Fruit fly (Drosophila melanogaster): ENCODE results near the gene CG16800.

The CG16800 gene

dm6 chr2L:13004059-13004870 lies 37.9 kb downstream of the CG16800 start, which contains the start of the genes Vha68-1 and mTor (continued):
- TF ChIP-seq CG16863 (GFP tag; optimal IDR thresholded peaks at IDR 0.05) = peak; percentile 63
- TF ChIP-seq Doc3 (GFP tag; IDR thresholded peaks at IDR 0.05; ENCODE audit: partially characterized antibody) = peak; percentile 64; the same call in 2 of the 3 replicates
- 0 out of 3 replicates have a peak, but pooled peaks have one; percentile 7 for TF ChIP-seq otp (GFP tag; IDR thresholded peaks at IDR 0.05)
- peak; percentile 79; the same call in 2 of the 3 replicates for TF ChIP-seq CG2889 (GFP tag; IDR thresholded peaks at IDR 0.05)
- TF ChIP-seq pros (GFP tag; optimal IDR thresholded peaks at IDR 0.05) = no peak
- TF ChIP-seq MTF-1 (GFP tag; optimal IDR thresholded peaks at IDR 0.05; ENCODE audit: borderline replicate concordance) = no peak
- TF ChIP-seq Hand (GFP tag; optimal IDR thresholded peaks at IDR 0.05) = no peak
- TF ChIP-seq Meics (GFP tag; optimal IDR thresholded peaks at IDR 0.05) = peak; percentile 82
- TF ChIP-seq Bgb (GFP tag; IDR thresholded peaks at IDR 0.05; ENCODE audit: partially characterized antibody) = peak; percentile 84
- peak; percentile 86 for TF ChIP-seq dysf (GFP tag; IDR thresholded peaks at IDR 0.05)
- TF ChIP-seq CG11723 (GFP tag; optimal IDR thresholded peaks at IDR 0.05) = no peak
- TF ChIP-seq CG7839 (tag; optimal IDR thresholded peaks at IDR 0.05) = no peak
- peak; percentile 80 for TF ChIP-seq CG12155 (GFP tag; optimal IDR thresholded peaks at IDR 0.05)
- no peak for TF ChIP-seq CG12071 (GFP tag; optimal IDR thresholded peaks at IDR 0.05)
- no peak for TF ChIP-seq lab (GFP tag; optimal IDR thresholded peaks at IDR 0.05)
- no peak for TF ChIP-seq stwl (tag; optimal IDR thresholded peaks at IDR 0.05)
- TF ChIP-seq chinmo (GFP tag; IDR thresholded peaks at IDR 0.05; ENCODE audit: partially characterized antibody) = 0 out of 4 replicates have a peak, but pooled peaks have one; percentile 65
- TF ChIP-seq chm (GFP tag; IDR thresholded peaks at IDR 0.05) = no peak
- peak; percentile 71 for TF ChIP-seq ci (GFP tag; IDR thresholded peaks at IDR 0.05)
- TF ChIP-seq CG13775 (GFP tag; optimal IDR thresholded peaks at IDR 0.05) = peak; percentile 83
- peak; percentile 73 for TF ChIP-seq CG9609 (GFP tag; optimal IDR thresholded peaks at IDR 0.05)
- TF ChIP-seq NfI (GFP tag; optimal IDR thresholded peaks at IDR 0.05) = peak; percentile 84
- no peak for TF ChIP-seq Tbp (GFP tag; optimal IDR thresholded peaks at IDR 0.05)
- no peak for TF ChIP-seq hkb (optimal IDR thresholded peaks at IDR 0.05)
- peak; percentile 48 for TF ChIP-seq hkb (GFP tag; IDR thresholded peaks at IDR 0.05)
- peak; percentile 81 for TF ChIP-seq sna (GFP tag; IDR thresholded peaks at IDR 0.05; ENCODE audit: partially characterized antibody)
- TF ChIP-seq btn (GFP tag; optimal IDR thresholded peaks at IDR 0.05) = no peak
- TF ChIP-seq CG1602 (GFP tag; optimal IDR thresholded peaks at IDR 0.05) = peak; percentile 83
- no peak for TF ChIP-seq gcm2 (GFP tag; optimal IDR thresholded peaks at IDR 0.05)
- TF ChIP-seq Gsc (GFP tag; IDR thresholded peaks at IDR 0.05) = peak; percentile 20; the same call in 1 of the 2 replicates
- no peak for TF ChIP-seq CG12744 (GFP tag; optimal IDR thresholded peaks at IDR 0.05)
- no peak for TF ChIP-seq CG8388 (GFP tag; optimal IDR thresholded peaks at IDR 0.05)
- TF ChIP-seq wdn (GFP tag; IDR thresholded peaks at IDR 0.05) = peak; percentile 80
- TF ChIP-seq pum (GFP tag; optimal IDR thresholded peaks at IDR 0.05) = peak; percentile 76
- TF ChIP-seq abd-A (tag; optimal IDR thresholded peaks at IDR 0.05) = no peak
- TF ChIP-seq tap (tag; optimal IDR thresholded peaks at IDR 0.05) = no peak
- peak in 1 of 2 experiments; percentile 36 for TF ChIP-seq crp (GFP tag; optimal IDR thresholded peaks at IDR 0.05)
- no peak for TF ChIP-seq corto (GFP tag; optimal IDR thresholded peaks at IDR 0.05)
- TF ChIP-seq Sox100B (GFP tag; optimal IDR thresholded peaks at IDR 0.05) = no peak
- no peak for TF ChIP-seq Jarid2 (GFP tag; optimal IDR thresholded peaks at IDR 0.05)
- TF ChIP-seq Rfx (GFP tag; IDR thresholded peaks at IDR 0.05) = peak; percentile 89
- peak; percentile 83 for TF ChIP-seq grau (tag; optimal IDR thresholded peaks at IDR 0.05)
- TF ChIP-seq CG14441 (GFP tag; IDR thresholded peaks at IDR 0.05) = peak; percentile 85
- peak; percentile 57 for TF ChIP-seq NC2β (GFP tag; optimal IDR thresholded peaks at IDR 0.05)
- TF ChIP-seq run (tag; optimal IDR thresholded peaks at IDR 0.05) = no peak
- no peak for TF ChIP-seq sd (tag; optimal IDR thresholded peaks at IDR 0.05)
- TF ChIP-seq HLHmδ (GFP tag; optimal IDR thresholded peaks at IDR 0.05) = no peak
- TF ChIP-seq Doc2 (GFP tag; IDR thresholded peaks at IDR 0.05) = peak; percentile 59; the same call in 1 of the 2 replicates
